Worm (Caenorhabditis elegans) whole organism, mixed stage, embryonic: Measurements from ENCODE around the gene irg-1.

ENCODE experiments used
- M03D4.4 ChIP-seq: sonication (generic microtip); optimal IDR thresholded peaks from 2 replicates; lab custom pipeline; 2017; ENCODE audit warnings: mild to moderate bottlenecking, missing genetic modification characterization, missing compliant biosample characterization
- blmp-1 ChIP-seq: fragments of 150-350 bp; optimal IDR thresholded peaks from 2 replicates; lab custom pipeline; 2014; ENCODE audit warnings: missing biosample characterization, missing genetic modification characterization
- ceh-43 ChIP-seq: fragments of 200-800 bp; sonication (Bioruptor generic); optimal IDR thresholded peaks from 2 replicates; lab custom pipeline; 2018; ENCODE audit warnings: mild to moderate bottlenecking, missing genetic modification characterization, moderate library complexity, missing compliant biosample characterization
- elt-3 ChIP-seq: fragments of 150-350 bp; optimal IDR thresholded peaks from 2 replicates; lab custom pipeline; 2014; ENCODE audit warnings: missing biosample characterization, missing genetic modification characterization
- mep-1 ChIP-seq: fragments of 150-350 bp; optimal IDR thresholded peaks from 2 replicates; lab custom pipeline; 2017; ENCODE audit warnings: missing biosample characterization, missing genetic modification reagents, missing genetic modification characterization, inconsistent platforms
- nhr-12 ChIP-seq: fragments of 150-350 bp; optimal IDR thresholded peaks from 2 replicates; lab custom pipeline; 2014; ENCODE audit warnings: missing biosample characterization, missing genetic modification characterization
- nhr-28 ChIP-seq: fragments of 150-350 bp; optimal IDR thresholded peaks from 2 replicates; lab custom pipeline; 2014; ENCODE audit warnings: missing biosample characterization, missing genetic modification characterization
- nhr-76 ChIP-seq: sonication (generic microtip); optimal IDR thresholded peaks from 2 replicates; lab custom pipeline; 2017; ENCODE audit warnings: missing biosample characterization, missing genetic modification characterization
- pha-4 ChIP-seq: fragments of 150-350 bp; optimal IDR thresholded peaks from 2 replicates; lab custom pipeline; 2018; ENCODE audit warnings: missing biosample characterization, missing genetic modification reagents, missing genetic modification characterization
- snpc-4 ChIP-seq: fragments of 150-350 bp; optimal IDR thresholded peaks from 2 replicates; lab custom pipeline; 2014; ENCODE audit warnings: missing biosample characterization, missing genetic modification characterization
- unc-39 ChIP-seq: fragments of 150-350 bp; optimal IDR thresholded peaks from 2 replicates; lab custom pipeline; 2014; ENCODE audit warnings: missing biosample characterization, missing genetic modification characterization

- no peak for TF ChIP-seq mep-1
- TF ChIP-seq nhr-76 = no peak
- no peak for TF ChIP-seq unc-39
- no peak for TF ChIP-seq blmp-1 (tag; lab: Kevin White, UChicago)
- no peak for TF ChIP-seq nhr-28 (tag; lab: Kevin White, UChicago)
- no peak for TF ChIP-seq elt-3 (tag; lab: Kevin White, UChicago)
- no peak for TF ChIP-seq pha-4
- no peak for TF ChIP-seq M03D4.4 (tag; lab: Kevin White, UChicago)
- TF ChIP-seq ceh-43 (GFP tag; lab: Kevin White, UChicago) = no peak
- no peak for TF ChIP-seq nhr-12
- TF ChIP-seq snpc-4 (tag; lab: Kevin White, UChicago) = no peak
Measured at ce11 chrV:3496880-3497279, 26.5 kb upstream of the irg-1 start, which contains the start of gene C07G3.15.
